Worm (Caenorhabditis elegans): ENCODE data around the gene mig-38.
A peak's percentile ranks its signal among the peaks of the same experiment; 100 is the strongest.

mig-38 gene

DNA sequence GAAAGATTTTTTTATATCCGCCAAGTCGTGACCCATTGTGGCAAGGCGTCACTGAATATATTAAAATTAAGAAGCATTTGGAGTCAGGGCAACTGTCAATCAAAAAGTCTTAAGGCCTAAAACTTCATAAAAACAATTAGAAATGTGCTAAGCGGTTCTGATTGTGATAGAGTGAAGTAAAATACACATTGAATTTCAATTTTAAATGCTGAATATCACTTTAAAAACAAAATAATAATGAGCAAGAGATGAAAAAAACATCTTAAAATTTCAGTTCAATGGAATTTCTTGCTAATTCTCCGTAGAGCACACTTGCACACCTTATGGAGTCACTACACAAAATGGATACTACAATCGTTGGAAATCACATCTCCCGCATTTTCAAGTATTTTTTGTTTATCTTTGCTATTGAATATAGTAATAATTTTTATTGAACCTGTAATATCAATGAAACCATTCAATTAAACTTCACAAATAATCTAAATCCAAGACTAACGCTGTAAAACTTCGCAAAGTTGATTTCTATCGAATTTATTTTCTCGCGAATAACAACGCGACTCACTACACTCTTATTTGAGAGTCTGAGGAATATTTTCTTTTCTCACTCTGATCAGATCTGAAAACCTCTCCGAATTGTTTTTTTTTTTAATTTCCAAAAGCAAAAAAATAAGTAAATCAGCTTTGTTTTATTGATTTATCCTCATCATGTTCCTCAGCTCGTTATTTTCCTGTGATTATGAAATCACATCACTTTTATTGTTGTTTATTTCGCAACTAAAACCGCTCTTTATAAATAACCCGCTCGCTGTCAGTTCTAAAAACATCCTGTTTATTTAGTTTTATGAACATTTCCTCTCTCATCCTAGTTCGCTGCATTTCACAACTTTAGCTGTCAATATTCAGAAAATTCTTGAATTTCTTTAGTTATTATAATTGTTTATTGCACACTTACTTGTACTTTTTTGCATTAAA, 41.7 kb downstream of the mig-38 start, which contains the start of gene mars-1 (continued):
- TF ChIP-seq ceh-14 (tag; optimal IDR thresholded peaks at IDR 0.05) (peak; percentile 62), eyg-1 (tag; optimal IDR thresholded peaks at IDR 0.05) (peak; percentile 18), pros-1 (tag; optimal IDR thresholded peaks at IDR 0.05) (no peak), ceh-24 (tag; optimal IDR thresholded peaks at IDR 0.05) (no peak), sdc-2 (tag; optimal IDR thresholded peaks at IDR 0.05) (no peak), tbx-7 (tag; optimal IDR thresholded peaks at IDR 0.05) (peak; percentile 79), che-1 (tag; optimal IDR thresholded peaks at IDR 0.05) (no peak), tbx-2 (tag; optimal IDR thresholded peaks at IDR 0.05) (peak; percentile 80), mec-3 (tag; optimal IDR thresholded peaks at IDR 0.05; ENCODE audit: borderline replicate concordance) (peak; percentile 49), hlh-15 (tag; optimal IDR thresholded peaks at IDR 0.05) (no peak), unc-3 (GFP tag; conservative IDR thresholded peaks at IDR 0.05) (no peak), unc-3 (tag; optimal IDR thresholded peaks at IDR 0.05) (peak; percentile 60), nfya-1 (tag; optimal IDR thresholded peaks at IDR 0.05) (no peak), T23F11.4 (GFP tag; optimal IDR thresholded peaks at IDR 0.05) (no peak), ceh-31 (tag; optimal IDR thresholded peaks at IDR 0.05) (peak; percentile 94), unc-86 (tag; optimal IDR thresholded peaks at IDR 0.05) (peak; percentile 57), Y22D7AL.16 (tag; optimal IDR thresholded peaks at IDR 0.05) (no peak), pax-1 (tag; optimal IDR thresholded peaks at IDR 0.05) (no peak), sox-2 (GFP tag; IDR thresholded peaks at IDR 0.05) (no peak), ahr-1 (tag; optimal IDR thresholded peaks at IDR 0.05) (peak; percentile 53), hlh-13 (GFP tag; optimal IDR thresholded peaks at IDR 0.05) (no peak), hlh-8 (tag; optimal IDR thresholded peaks at IDR 0.05) (peak; percentile 51), C38D4.7 (GFP tag; optimal IDR thresholded peaks at IDR 0.05) (no peak), nhr-11 (tag; optimal IDR thresholded peaks at IDR 0.05) (no peak), lin-11 (tag; optimal IDR thresholded peaks at IDR 0.05) (no peak), ztf-16 (tag; optimal IDR thresholded peaks at IDR 0.05) (no peak), ceh-45 (GFP tag; IDR thresholded peaks at IDR 0.05) (no peak), elt-4 (tag; optimal IDR thresholded peaks at IDR 0.05) (no peak), K09A11.1 (tag; optimal IDR thresholded peaks at IDR 0.05; ENCODE audit: insufficient read depth) (no peak), pqm-1 (tag; optimal IDR thresholded peaks at IDR 0.05) (peak; percentile 64), pag-3 (tag; optimal IDR thresholded peaks at IDR 0.05; ENCODE audit: borderline replicate concordance) (no peak)

DNA sequence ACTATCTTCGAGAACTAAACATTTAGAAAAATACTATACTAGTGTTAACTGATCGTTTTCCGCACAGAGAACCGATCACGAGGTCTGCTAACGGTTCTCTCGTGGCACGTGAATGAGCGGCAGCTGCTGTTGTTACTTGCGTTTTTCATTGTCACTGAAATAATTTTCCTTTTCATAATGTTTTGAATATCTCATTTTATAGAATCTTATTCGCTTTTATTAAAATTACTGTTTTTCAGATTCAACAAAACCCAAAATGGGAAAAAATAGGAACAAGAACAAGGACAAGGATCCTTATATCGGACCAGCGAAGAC, 42.3 kb downstream of the mig-38 start, which contains the start of gene F58B3.6:
TSS of gene F58B3.6 (plus strand) at position 240 of the 315 bp plus-strand sequence.
- TF ChIP-seq ref-2 (tag; optimal IDR thresholded peaks at IDR 0.05): no peak
- no peak for TF ChIP-seq eyg-1 (tag; optimal IDR thresholded peaks at IDR 0.05)
- TF ChIP-seq ceh-18 (tag; optimal IDR thresholded peaks at IDR 0.05): no peak
- peak; percentile 67 for TF ChIP-seq hlh-30 (tag; optimal IDR thresholded peaks at IDR 0.05; ENCODE audit: insufficient read depth)
- no peak for TF ChIP-seq ahr-1 (tag; optimal IDR thresholded peaks at IDR 0.05)

DNA sequence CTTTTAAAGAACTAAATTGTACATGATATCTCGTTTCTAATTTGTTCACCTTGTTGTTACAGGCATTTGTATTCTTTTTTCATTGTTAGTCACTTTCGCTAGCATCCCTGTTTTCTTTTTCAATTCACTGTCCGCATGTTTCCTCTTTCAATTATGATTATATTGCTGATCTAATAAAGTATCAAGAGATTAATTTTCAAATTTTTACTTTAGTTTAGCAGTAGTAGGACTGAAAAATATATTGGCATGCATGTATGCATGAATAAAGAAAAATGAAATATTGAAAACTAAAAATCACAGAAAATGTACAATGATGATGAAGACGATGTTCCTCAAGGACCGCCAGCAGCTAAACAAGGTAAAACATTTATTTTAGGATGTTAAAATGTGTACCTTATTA, 44.0 kb downstream of the mig-38 start, which contains the start of gene rbm-17:
TSS of gene rbm-17 (plus strand) at position 301 of the 400 bp plus-strand sequence.
- TF ChIP-seq ceh-45 (GFP tag; IDR thresholded peaks at IDR 0.05) (no peak), tbx-7 (tag; optimal IDR thresholded peaks at IDR 0.05) (no peak), fkh-10 (GFP tag; optimal IDR thresholded peaks at IDR 0.05) (no peak), mec-3 (tag; optimal IDR thresholded peaks at IDR 0.05; ENCODE audit: borderline replicate concordance) (no peak), ama-1 (optimal IDR thresholded peaks at IDR 0.05) (no peak), sox-2 (GFP tag; IDR thresholded peaks at IDR 0.05) (no peak)

DNA sequence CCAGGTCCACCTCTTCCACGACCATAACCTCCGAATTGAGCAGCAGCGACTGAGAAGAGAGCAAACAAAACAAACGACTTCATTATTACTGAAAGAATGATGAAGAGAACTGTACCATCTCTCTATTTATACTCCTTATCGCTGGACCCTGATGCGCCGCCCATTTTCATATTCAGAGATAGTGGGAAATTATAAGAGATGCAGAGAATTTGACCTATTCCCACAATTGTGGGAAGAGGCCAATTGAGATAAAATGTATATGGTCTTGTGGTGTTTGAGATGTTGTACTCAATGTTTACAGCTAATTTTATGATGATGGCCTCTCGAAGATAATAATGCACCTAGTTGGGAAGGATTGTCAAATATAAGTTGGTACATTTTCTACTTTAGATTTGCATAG, 46.9 kb downstream of the mig-38 start, which contains the start of gene ttr-50:
TSS of gene ttr-50 (minus strand) at position 101 of the 400 bp plus-strand sequence.
- peak; percentile 71 for TF ChIP-seq elt-2 (tag; optimal IDR thresholded peaks at IDR 0.05)
- no peak for TF ChIP-seq pqm-1 (tag; optimal IDR thresholded peaks at IDR 0.05)
